Worm (Caenorhabditis elegans): Measurements from ENCODE around the gene Y50E8A.5.

Y50E8A.5 gene

ce11 chrV:14712316-14712715 is 24.4 kb downstream of the Y50E8A.5 start, which contains the start of gene R08A2.5:
Gene R08A2.5, plus strand, starts transcription at chrV:14712616.
- no peak for TF ChIP-seq nhr-76 (tag; optimal IDR thresholded peaks at IDR 0.05)
- TF ChIP-seq M03D4.4 (tag; optimal IDR thresholded peaks at IDR 0.05): no peak
- TF ChIP-seq unc-39 (tag; optimal IDR thresholded peaks at IDR 0.05): no peak
- no peak for TF ChIP-seq sptf-1 (tag; optimal IDR thresholded peaks at IDR 0.05)
- TF ChIP-seq ham-2 (GFP tag; optimal IDR thresholded peaks at IDR 0.05): no peak
- TF ChIP-seq nhr-28 (tag; optimal IDR thresholded peaks at IDR 0.05): no peak
- no peak for TF ChIP-seq tbx-8 (GFP tag; optimal IDR thresholded peaks at IDR 0.05)
- no peak for TF ChIP-seq mep-1 (tag; optimal IDR thresholded peaks at IDR 0.05)
- no peak for TF ChIP-seq flh-1 (GFP tag; optimal IDR thresholded peaks at IDR 0.05)
- no peak for TF ChIP-seq ceh-39 (tag; optimal IDR thresholded peaks at IDR 0.05)
- TF ChIP-seq zip-8 (tag; optimal IDR thresholded peaks at IDR 0.05): no peak
- TF ChIP-seq sem-2 (GFP tag; optimal IDR thresholded peaks at IDR 0.05): no peak
- no peak for TF ChIP-seq snpc-4 (tag; optimal IDR thresholded peaks at IDR 0.05)

- TF ChIP-seq ztf-11 (tag; optimal IDR thresholded peaks at IDR 0.05) (no peak), mep-1 (tag; optimal IDR thresholded peaks at IDR 0.05) (no peak), ceh-43 (GFP tag; optimal IDR thresholded peaks at IDR 0.05) (no peak), nhr-2 (tag; optimal IDR thresholded peaks at IDR 0.05) (no peak), bed-3 (GFP tag; optimal IDR thresholded peaks at IDR 0.05) (no peak), nhr-237 (tag; optimal IDR thresholded peaks at IDR 0.05) (no peak), elt-3 (tag; optimal IDR thresholded peaks at IDR 0.05) (no peak), ceh-83 (GFP tag; optimal IDR thresholded peaks at IDR 0.05) (no peak), nhr-76 (tag; optimal IDR thresholded peaks at IDR 0.05) (no peak), lin-32 (GFP tag; optimal IDR thresholded peaks at IDR 0.05) (no peak), hlh-1 (tag; optimal IDR thresholded peaks at IDR 0.05) (no peak), zip-8 (tag; optimal IDR thresholded peaks at IDR 0.05) (no peak), pha-4 (tag; optimal IDR thresholded peaks at IDR 0.05) (no peak), M03D4.4 (tag; optimal IDR thresholded peaks at IDR 0.05) (no peak), tbx-8 (GFP tag; optimal IDR thresholded peaks at IDR 0.05) (no peak), elt-1 (tag; optimal IDR thresholded peaks at IDR 0.05; ENCODE audit: borderline replicate concordance, insufficient read depth) (no peak), snpc-4 (tag; optimal IDR thresholded peaks at IDR 0.05) (no peak), ham-2 (GFP tag; optimal IDR thresholded peaks at IDR 0.05) (no peak), unc-120 (tag; optimal IDR thresholded peaks at IDR 0.05; ENCODE audit: poor library complexity, severe bottlenecking) (no peak), lin-13 (tag; optimal IDR thresholded peaks at IDR 0.05) (no peak)
Observed at ce11 chrV:14711077-14711476, 25.7 kb downstream of the Y50E8A.5 start, which contains the start of gene ssp-33. Gene ssp-33, plus strand, starts transcription at chrV:14711377.

ce11 chrV:14707958-14708357 is 28.8 kb downstream of the Y50E8A.5 start, which contains the start of gene R08A2.9:
Gene R08A2.9, plus strand, starts transcription at chrV:14708258.
- TF ChIP-seq nhr-2 (tag; optimal IDR thresholded peaks at IDR 0.05) (no peak), cnd-1 (tag; optimal IDR thresholded peaks at IDR 0.05) (no peak), ceh-39 (tag; optimal IDR thresholded peaks at IDR 0.05) (no peak), mab-5 (tag; optimal IDR thresholded peaks at IDR 0.05) (no peak), elt-3 (tag; optimal IDR thresholded peaks at IDR 0.05) (no peak), tbx-8 (GFP tag; optimal IDR thresholded peaks at IDR 0.05) (no peak), sem-2 (GFP tag; optimal IDR thresholded peaks at IDR 0.05) (no peak), sptf-1 (tag; optimal IDR thresholded peaks at IDR 0.05) (no peak), zip-8 (tag; optimal IDR thresholded peaks at IDR 0.05) (no peak), flh-1 (GFP tag; optimal IDR thresholded peaks at IDR 0.05) (no peak), unc-120 (tag; optimal IDR thresholded peaks at IDR 0.05; ENCODE audit: poor library complexity, severe bottlenecking) (no peak), lin-32 (GFP tag; optimal IDR thresholded peaks at IDR 0.05) (no peak), ceh-83 (GFP tag; optimal IDR thresholded peaks at IDR 0.05) (no peak), hlh-1 (tag; optimal IDR thresholded peaks at IDR 0.05) (no peak)

ce11 chrV:14698666-14699065 is 38.1 kb downstream of the Y50E8A.5 start, which contains the start of gene set-5:
Gene set-5, plus strand, starts transcription at chrV:14698966.
- TF ChIP-seq hlh-1 (tag; optimal IDR thresholded peaks at IDR 0.05): no peak
- no peak for TF ChIP-seq mep-1 (tag; optimal IDR thresholded peaks at IDR 0.05)
- TF ChIP-seq lin-13 (tag; optimal IDR thresholded peaks at IDR 0.05): no peak
- no peak for TF ChIP-seq lsy-2 (tag; optimal IDR thresholded peaks at IDR 0.05)
- TF ChIP-seq snpc-4 (tag; optimal IDR thresholded peaks at IDR 0.05): no peak
- TF ChIP-seq cnd-1 (tag; optimal IDR thresholded peaks at IDR 0.05): no peak
- no peak for TF ChIP-seq lin-32 (GFP tag; optimal IDR thresholded peaks at IDR 0.05)
- no peak for TF ChIP-seq nhr-76 (tag; optimal IDR thresholded peaks at IDR 0.05)
- TF ChIP-seq elt-3 (tag; optimal IDR thresholded peaks at IDR 0.05): no peak
- TF ChIP-seq ceh-83 (GFP tag; optimal IDR thresholded peaks at IDR 0.05): no peak
- no peak for TF ChIP-seq mls-2 (tag; optimal IDR thresholded peaks at IDR 0.05)
- TF ChIP-seq ztf-11 (tag; optimal IDR thresholded peaks at IDR 0.05): no peak
- TF ChIP-seq ces-1 (GFP tag; optimal IDR thresholded peaks at IDR 0.05): no peak
- TF ChIP-seq nhr-12 (tag; optimal IDR thresholded peaks at IDR 0.05): no peak
- no peak for TF ChIP-seq sptf-1 (tag; optimal IDR thresholded peaks at IDR 0.05)
- no peak for TF ChIP-seq blmp-1 (tag; optimal IDR thresholded peaks at IDR 0.05)
- no peak for TF ChIP-seq ceh-39 (tag; optimal IDR thresholded peaks at IDR 0.05)
- no peak for TF ChIP-seq M03D4.4 (tag; optimal IDR thresholded peaks at IDR 0.05)
- no peak for TF ChIP-seq ceh-43 (GFP tag; optimal IDR thresholded peaks at IDR 0.05)
- no peak for TF ChIP-seq unc-120 (tag; optimal IDR thresholded peaks at IDR 0.05; ENCODE audit: poor library complexity, severe bottlenecking)
